Fruit fly (Drosophila melanogaster) whole organism, wandering third instar larva: ENCODE results near the gene Sarm.

ENCODE experiments used
- CG32264 ChIP-seq: fragments of 200-800 bp; sonication (Bioruptor generic); optimal IDR thresholded peaks from 2 replicates; lab custom pipeline; 2016; ENCODE audit warnings: missing biosample characterization, missing genetic modification characterization
- Dfd ChIP-seq: fragments of >200 bp; optimal IDR thresholded peaks from 2 replicates; lab custom pipeline; 2017; ENCODE audit warnings: missing biosample characterization, missing genetic modification characterization
- Dif ChIP-seq: fragments of 200-275, 200-300 bp; sonication (Bioruptor generic); optimal IDR thresholded peaks from 2 replicates; lab custom pipeline; 2018; ENCODE audit warnings: missing biosample characterization, missing genetic modification characterization; ENCODE audit not compliant: partially characterized antibody
- HLH106 ChIP-seq: fragments of 200-800 bp; optimal IDR thresholded peaks from 3 replicates; lab custom pipeline; 2019; ENCODE audit warnings: missing biosample characterization, mild to moderate bottlenecking, missing genetic modification characterization, moderate library complexity
- Myc ChIP-seq: fragments of >200 bp; optimal IDR thresholded peaks from 2 replicates; lab custom pipeline; 2017
- dmrt93B ChIP-seq: fragments of 200-800 bp; sonication (Bioruptor generic); optimal IDR thresholded peaks from 2 replicates; lab custom pipeline; 2018; ENCODE audit warnings: missing biosample characterization, mild to moderate bottlenecking, missing genetic modification characterization
- dsf ChIP-seq: sonication (Bioruptor generic); optimal IDR thresholded peaks from 2 replicates; lab custom pipeline; 2016; ENCODE audit warnings: missing biosample characterization, missing genetic modification characterization, borderline replicate concordance
- foxo ChIP-seq, 2 experiments: fragments of 200-800 bp; sonication (Bioruptor generic); optimal IDR thresholded peaks; 2 replicates in 1 of 2; 3 replicates in 1 of 2; lab custom pipeline; 2016 to 2017; ENCODE audit warnings: missing biosample characterization in 2 of 2, missing genetic modification characterization in 2 of 2
- h ChIP-seq: fragments of 200-800 bp; sonication (Bioruptor generic); optimal IDR thresholded peaks from 3 replicates; lab custom pipeline; 2016; ENCODE audit warnings: missing biosample characterization, mild to moderate bottlenecking, missing genetic modification characterization
- jim ChIP-seq: fragments of 175-275, 200-325 bp; sonication (Bioruptor generic); optimal IDR thresholded peaks from 2 replicates; lab custom pipeline; 2016; ENCODE audit warnings: missing biosample characterization, mild to moderate bottlenecking, missing genetic modification characterization
- lola ChIP-seq: fragments of >200 bp; optimal IDR thresholded peaks from 2 replicates; lab custom pipeline; 2017; ENCODE audit warnings: missing biosample characterization, missing genetic modification characterization
- rgr ChIP-seq: fragments of 200-800 bp; sonication (Bioruptor generic); optimal IDR thresholded peaks from 3 replicates; lab custom pipeline; 2016; ENCODE audit warnings: missing biosample characterization, mild to moderate bottlenecking, missing genetic modification characterization
- usp ChIP-seq: fragments of >200 bp; optimal IDR thresholded peaks from 2 replicates; lab custom pipeline; 2017; ENCODE audit warnings: missing biosample characterization, missing genetic modification characterization

DNA sequence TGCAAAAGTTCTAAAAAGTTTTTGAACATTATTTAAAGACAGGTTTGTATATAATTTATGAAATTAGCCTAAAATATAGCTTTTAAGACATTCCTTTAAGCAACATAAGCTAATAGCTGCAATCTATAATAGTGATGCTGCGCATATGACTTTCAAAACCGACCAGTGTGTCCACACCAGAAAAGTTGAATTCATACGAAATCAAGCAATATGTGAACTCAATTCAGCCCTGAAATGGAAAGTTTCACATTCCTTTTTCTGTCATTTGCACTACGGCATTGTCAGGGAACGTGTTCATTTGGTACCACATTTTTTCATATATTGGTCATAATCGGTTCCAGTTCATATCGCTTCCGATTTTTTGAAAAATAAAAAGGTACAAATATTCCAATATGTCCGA, 45.2 kb downstream of the Sarm start, which contains the start of gene fan:
- TF ChIP-seq rgr (no peak), CG32264 (GFP tag; lab: Kevin White, UChicago) (no peak), usp (GFP tag; lab: Kevin White, UChicago) (no peak), jim (no peak), Myc (no peak), h (no peak), foxo (GFP tag; optimal IDR thresholded peaks at IDR 0.05; lab: Kevin White, UChicago) (no peak), dsf (no peak), dmrt93B (GFP tag; lab: Kevin White, UChicago) (no peak), lola (GFP tag; lab: Kevin White, UChicago) (no peak), Dfd (no peak), Dif (GFP tag; lab: Kevin White, UChicago) (no peak), HLH106 (tag; lab: Kevin White, UChicago) (no peak)
